Worm (Caenorhabditis elegans): ENCODE results near the gene btb-18.
"Not testable (repeated sequence)": the region's sequence is repeated elsewhere in the genome, so short reads cannot be mapped to it uniquely, and the experiment has no call there.

Gene btb-18

ce11 chrII:3287073-3287472, 10.9 kb upstream of the btb-18 start, which contains the start of gene sri-63:
Gene sri-63, plus strand, starts transcription at chrII:3287373.
- TF ChIP-seq dao-5 (tag; optimal IDR thresholded peaks at IDR 0.05) (no peak), W03F9.2 (tag; optimal IDR thresholded peaks at IDR 0.05) (no peak), him-1 (tag; optimal IDR thresholded peaks at IDR 0.05) (no peak)

DNA sequence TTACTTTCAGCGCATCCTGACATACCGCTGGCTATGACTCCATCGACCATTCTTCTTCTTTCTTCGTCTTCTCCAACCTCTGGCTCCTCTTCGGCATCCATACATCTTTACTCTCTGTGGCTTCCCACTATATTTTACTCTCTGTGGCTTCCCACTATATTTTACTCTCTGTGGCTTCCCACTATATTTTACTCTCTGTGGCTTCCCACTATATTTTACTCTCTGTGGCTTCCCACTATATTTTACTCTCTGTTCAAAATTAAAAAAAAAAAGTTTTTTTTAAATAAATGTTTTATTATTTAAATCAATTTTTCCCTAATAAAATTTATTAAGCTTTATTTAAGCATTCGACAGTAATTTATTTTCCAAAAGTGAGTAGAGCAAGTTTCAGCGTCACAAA, 7.5 kb upstream of the btb-18 start, which contains the start of gene F39E9.14:
Gene F39E9.14, minus strand, starts transcription at position 101 of the 400 bp plus-strand sequence.
- not testable (repeated sequence) for TF ChIP-seq dao-5, W03F9.2, him-1 (tag; optimal IDR thresholded peaks at IDR 0.05)

- TF ChIP-seq him-1 (tag; optimal IDR thresholded peaks at IDR 0.05) (no peak), W03F9.2 (tag; optimal IDR thresholded peaks at IDR 0.05) (no peak), dao-5 (tag; optimal IDR thresholded peaks at IDR 0.05) (no peak)
Observed at ce11 chrII:3295193-3295592, 2.8 kb upstream of the btb-18 start, which contains the start of gene btb-17. Gene btb-17, plus strand, starts transcription at chrII:3295405.

- TF ChIP-seq W03F9.2 (tag; optimal IDR thresholded peaks at IDR 0.05) (no peak), him-1 (tag; optimal IDR thresholded peaks at IDR 0.05) (no peak), dao-5 (tag; optimal IDR thresholded peaks at IDR 0.05) (no peak)
Observed at ce11 chrII:3296644-3297043, 1.4 kb upstream of the btb-18 start, which contains the start of gene btb-16. Gene btb-16, plus strand, starts transcription at chrII:3296883.

- TF ChIP-seq W03F9.2 (tag; optimal IDR thresholded peaks at IDR 0.05) (no peak), him-1 (tag; optimal IDR thresholded peaks at IDR 0.05) (no peak), dao-5 (tag; optimal IDR thresholded peaks at IDR 0.05) (no peak)
Observed at ce11 chrII:3299457-3299856, 1.4 kb downstream of the btb-18 start, which contains the start of gene btb-22. Gene btb-22, plus strand, starts transcription at chrII:3299757.

ce11 chrII:3303582-3303981, 5.6 kb downstream of the btb-18 start:
- TF ChIP-seq W03F9.2 (tag; optimal IDR thresholded peaks at IDR 0.05) (no peak), him-1 (tag; optimal IDR thresholded peaks at IDR 0.05) (no peak), dao-5 (tag; optimal IDR thresholded peaks at IDR 0.05) (no peak)

DNA sequence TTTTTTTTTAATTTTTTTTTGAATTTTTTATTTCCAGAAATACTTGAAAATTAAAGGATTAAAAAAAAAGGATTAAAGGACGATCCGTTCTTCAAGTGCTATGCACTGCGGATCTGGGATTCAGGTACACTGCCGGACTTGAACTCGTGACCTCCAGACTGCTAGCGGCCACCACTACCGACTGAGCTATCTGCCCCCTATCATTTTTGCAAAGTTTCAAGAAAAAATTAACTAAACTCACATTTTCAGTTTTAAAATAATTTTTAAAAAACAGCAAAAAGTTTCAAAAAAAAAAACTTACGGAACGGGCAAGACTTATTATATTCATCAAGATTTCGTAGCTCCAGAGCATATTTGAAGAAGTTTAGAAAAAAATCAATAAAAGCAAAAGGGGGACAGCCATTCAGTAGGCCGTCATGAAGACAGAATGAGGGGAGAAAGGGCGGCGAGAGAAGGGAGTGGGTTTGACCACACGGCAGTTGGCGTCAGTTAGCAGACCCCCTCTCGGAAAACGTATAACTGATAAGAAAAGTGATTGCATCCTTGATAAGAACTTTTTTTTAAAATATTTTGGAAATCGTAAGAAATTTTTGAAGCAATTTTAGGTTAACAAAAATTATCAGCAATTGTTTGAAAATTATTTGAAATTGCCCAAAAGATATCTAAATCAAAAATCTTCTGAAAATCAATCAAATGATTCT, 13.1 kb downstream of the btb-18 start:
- TF ChIP-seq W03F9.2 (tag; optimal IDR thresholded peaks at IDR 0.05) (no peak), him-1 (tag; optimal IDR thresholded peaks at IDR 0.05) (no peak), dao-5 (tag; optimal IDR thresholded peaks at IDR 0.05) (no peak)

DNA sequence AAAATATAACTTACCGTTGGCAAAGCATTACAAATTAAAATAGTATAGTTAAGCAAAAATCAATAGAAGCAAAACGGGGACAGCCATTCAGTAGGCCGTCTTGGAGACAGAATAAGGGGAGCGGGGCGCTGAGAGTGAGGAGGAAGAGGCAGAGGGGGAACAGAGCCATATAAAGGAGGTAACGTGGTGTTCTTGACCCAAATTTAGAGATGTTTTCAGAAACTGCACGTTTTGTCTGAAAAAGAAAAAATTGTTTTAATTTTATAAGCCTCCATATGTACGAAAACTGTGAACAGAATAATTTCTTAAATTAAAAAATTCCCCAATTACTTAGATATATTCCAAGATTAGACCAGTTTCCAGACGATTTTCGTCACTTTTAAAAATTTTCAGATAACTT, 15.4 kb downstream of the btb-18 start, which contains the start of gene F39E9.6:
Gene F39E9.6, minus strand, starts transcription at position 101 of the 400 bp plus-strand sequence.
- TF ChIP-seq W03F9.2 (tag; optimal IDR thresholded peaks at IDR 0.05) (no peak), dao-5 (tag; optimal IDR thresholded peaks at IDR 0.05) (no peak), him-1 (tag; optimal IDR thresholded peaks at IDR 0.05) (no peak)

DNA sequence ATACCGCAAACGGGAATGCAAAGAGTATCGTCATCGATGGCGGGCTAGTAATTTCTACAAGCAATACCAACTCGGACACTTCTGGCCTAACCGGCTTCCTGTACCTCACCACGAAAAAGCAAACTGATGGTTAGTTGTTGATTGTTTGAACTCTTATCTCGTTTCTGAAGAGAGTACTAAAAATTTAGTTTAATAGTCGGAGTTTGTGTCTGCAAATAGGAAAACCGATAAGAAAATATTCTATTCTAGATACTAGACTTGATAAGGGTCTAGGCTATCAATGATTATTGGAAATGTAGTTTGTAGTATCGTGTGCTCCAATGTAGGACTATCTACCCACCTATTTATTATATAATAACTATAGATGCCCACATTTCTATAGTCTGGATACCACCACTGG, 20.8 kb downstream of the btb-18 start:
- TF ChIP-seq him-1 (tag; optimal IDR thresholded peaks at IDR 0.05) (no peak), dao-5 (tag; optimal IDR thresholded peaks at IDR 0.05) (no peak), W03F9.2 (tag; optimal IDR thresholded peaks at IDR 0.05) (no peak)

DNA sequence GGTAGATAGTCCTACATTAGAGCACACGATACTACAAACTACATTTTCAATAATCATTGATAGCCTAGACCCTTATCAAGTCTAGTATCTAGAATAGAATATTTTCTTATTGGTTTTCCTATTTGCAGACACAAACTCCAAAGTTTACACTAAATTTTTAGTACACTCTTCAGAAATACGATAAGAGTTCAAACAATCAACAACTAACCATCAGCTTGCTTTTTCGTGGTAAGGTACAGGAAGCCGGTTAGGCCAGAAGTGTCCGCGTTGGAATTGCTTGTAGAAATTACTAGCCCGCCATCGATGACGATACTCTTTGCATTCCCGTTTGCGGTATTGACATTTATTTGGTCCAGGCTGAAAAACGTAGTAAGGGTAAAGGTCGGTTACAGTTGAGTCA, 24.2 kb downstream of the btb-18 start, which contains the start of gene Y46D2A.1:
Gene Y46D2A.1, plus strand, starts transcription at position 301 of the 400 bp plus-strand sequence.
- no peak for TF ChIP-seq dao-5 (tag; optimal IDR thresholded peaks at IDR 0.05)
- TF ChIP-seq him-1 (tag; optimal IDR thresholded peaks at IDR 0.05) = no peak
- TF ChIP-seq W03F9.2 (tag; optimal IDR thresholded peaks at IDR 0.05) = no peak

DNA sequence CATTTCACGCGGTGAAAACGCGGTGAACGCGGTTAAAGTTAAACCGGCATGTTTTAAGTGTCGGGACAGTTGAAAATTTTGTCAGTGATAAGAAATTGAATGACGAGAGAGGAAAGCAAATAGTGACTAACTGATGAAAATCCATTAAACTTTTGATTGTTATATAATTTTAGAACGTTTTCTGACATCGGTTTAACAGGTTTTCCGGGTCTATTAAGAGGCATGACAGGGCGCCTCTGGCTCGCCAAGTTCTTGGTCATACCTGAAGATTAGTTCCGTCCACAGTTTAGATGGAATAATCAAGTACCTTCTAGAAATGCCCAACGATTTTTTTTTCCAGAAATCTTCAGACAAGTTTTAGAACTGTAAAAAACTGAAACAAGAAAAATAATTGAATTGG, 25.2 kb downstream of the btb-18 start, which contains the start of gene Y46D2A.2:
Gene Y46D2A.2, minus strand, starts transcription at position 101 of the 400 bp plus-strand sequence.
- TF ChIP-seq W03F9.2 (tag; optimal IDR thresholded peaks at IDR 0.05) (no peak), dao-5 (tag; optimal IDR thresholded peaks at IDR 0.05) (no peak), him-1 (tag; optimal IDR thresholded peaks at IDR 0.05) (no peak)

DNA sequence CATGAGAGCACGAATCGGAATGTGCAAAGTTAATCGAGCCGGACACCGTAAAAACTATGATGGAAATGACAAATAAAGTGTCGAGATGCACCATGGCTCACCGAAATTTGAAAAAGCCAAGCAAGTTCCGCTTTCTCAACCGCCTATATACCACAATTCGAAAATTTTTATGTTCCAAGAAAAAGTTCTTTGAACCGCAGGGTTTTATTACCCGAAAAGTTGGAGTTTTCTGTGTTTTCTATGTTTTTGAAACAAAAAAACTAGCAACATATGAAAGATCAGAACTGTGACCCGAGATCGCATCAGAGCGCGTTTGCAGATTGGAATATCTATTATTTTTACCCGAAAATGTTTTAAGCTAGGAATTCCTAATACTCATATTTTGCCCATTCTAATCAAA, 29.1 kb downstream of the btb-18 start, which contains the start of gene Y46D2A.3:
Gene Y46D2A.3, minus strand, starts transcription at position 101 of the 400 bp plus-strand sequence.
- TF ChIP-seq him-1 (tag; optimal IDR thresholded peaks at IDR 0.05) (no peak), dao-5 (tag; optimal IDR thresholded peaks at IDR 0.05) (no peak), W03F9.2 (tag; optimal IDR thresholded peaks at IDR 0.05) (no peak)

DNA sequence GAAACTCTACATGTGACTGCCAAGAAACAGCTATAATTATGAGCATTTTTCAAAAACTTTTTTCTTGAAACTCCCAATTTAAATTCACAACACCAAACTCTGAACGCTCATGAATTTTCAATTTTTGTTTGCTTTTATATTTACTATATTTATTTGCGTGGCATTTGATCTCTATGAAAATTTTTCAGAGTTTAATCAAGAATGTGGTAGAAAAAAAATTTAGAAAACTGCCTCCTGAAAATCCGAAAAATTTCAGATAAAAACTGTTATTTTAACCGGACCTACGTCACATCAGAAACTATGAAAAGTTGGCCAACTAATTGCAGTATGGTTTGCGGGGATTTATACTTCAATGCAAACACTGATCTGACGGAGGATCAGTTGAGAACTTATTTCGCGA, 34.0 kb downstream of the btb-18 start, which contains the start of gene irld-27:
Gene irld-27, plus strand, starts transcription at position 301 of the 400 bp plus-strand sequence.
- TF ChIP-seq W03F9.2 (tag; optimal IDR thresholded peaks at IDR 0.05) (no peak), dao-5 (tag; optimal IDR thresholded peaks at IDR 0.05) (no peak), him-1 (tag; optimal IDR thresholded peaks at IDR 0.05) (no peak)

ce11 chrII:3337039-3337438, 39.0 kb downstream of the btb-18 start, which contains the start of gene F14D2.19:
Gene F14D2.19, minus strand, starts transcription at chrII:3337139.
- TF ChIP-seq W03F9.2 (tag; optimal IDR thresholded peaks at IDR 0.05) (no peak), him-1 (tag; optimal IDR thresholded peaks at IDR 0.05) (no peak), dao-5 (tag; optimal IDR thresholded peaks at IDR 0.05) (no peak)
